Worm (Caenorhabditis elegans) whole organism, L4 larva: ENCODE data around the gene rga-4.

Source experiments
- F10B5.3 ChIP-seq: sonication (generic microtip); optimal IDR thresholded peaks from 2 replicates; lab custom pipeline; 2016; ENCODE audit warnings: mild to moderate bottlenecking, missing genetic modification characterization, missing compliant biosample characterization
- R02D3.7 ChIP-seq: fragments of 150-350 bp; sonication (generic microtip); optimal IDR thresholded peaks from 3 replicates; lab custom pipeline; 2014; ENCODE audit warnings: missing biosample characterization, missing genetic modification characterization
- aha-1 ChIP-seq: fragments of 150-350 bp; peaks from one replicate; lab custom pipeline; 2014; ENCODE audit warnings: missing biosample characterization, missing genetic modification characterization
- ceh-28 ChIP-seq: fragments of 150-350 bp; optimal IDR thresholded peaks from 2 replicates; lab custom pipeline; 2014; ENCODE audit warnings: missing biosample characterization, missing genetic modification reagents, missing genetic modification characterization
- cey-2 ChIP-seq: sonication (generic microtip); optimal IDR thresholded peaks from 3 replicates; lab custom pipeline; 2017; ENCODE audit warnings: missing genetic modification characterization, mild to moderate bottlenecking, missing compliant biosample characterization, antibody characterized with exemption, borderline replicate concordance; ENCODE audit not compliant: insufficient read depth
- daf-16 ChIP-seq, 3 experiments: sonication (generic microtip); optimal IDR thresholded peaks; 2 replicates each; lab custom pipeline; 2016 to 2017; ENCODE audit warnings: missing genetic modification characterization in 3 of 3, missing genetic modification reagents in 3 of 3, mild to moderate bottlenecking in 2 of 3, missing compliant biosample characterization in 2 of 3, missing biosample characterization in 1 of 3, moderate library complexity in 1 of 3
- dmd-6 ChIP-seq: fragments of 200-800 bp; sonication (Bioruptor generic); IDR thresholded peaks from 2 replicates; pipeline ENCODE4 v1.3.6; 2022; ENCODE audit warnings: missing genetic modification reagents, missing genetic modification characterization, missing compliant biosample characterization
- dve-1 ChIP-seq: sonication (generic microtip); optimal IDR thresholded peaks from 2 replicates; lab custom pipeline; 2017; ENCODE audit warnings: antibody characterized with exemption, mild to moderate bottlenecking, missing genetic modification characterization, missing compliant biosample characterization; ENCODE audit not compliant: insufficient read depth
- egl-27 ChIP-seq: sonication (generic microtip); optimal IDR thresholded peaks from 3 replicates; lab custom pipeline; 2017; ENCODE audit warnings: missing biosample characterization, missing genetic modification reagents, missing genetic modification characterization
- fkh-10 ChIP-seq: fragments of 150-350 bp; optimal IDR thresholded peaks from 2 replicates; lab custom pipeline; 2014; ENCODE audit warnings: missing biosample characterization, missing genetic modification reagents, missing genetic modification characterization
- hif-1 ChIP-seq, 2 experiments: sonication (generic microtip); optimal IDR thresholded peaks; 2 replicates each; lab custom pipeline; 2016 to 2017; ENCODE audit warnings: missing compliant biosample characterization in 2 of 2, missing genetic modification characterization in 2 of 2, missing genetic modification reagents in 2 of 2, missing genotype in 2 of 2, mild to moderate bottlenecking in 1 of 2
- hlh-11 ChIP-seq: fragments of 200-800 bp; sonication (Bioruptor generic); optimal IDR thresholded peaks from 2 replicates; lab custom pipeline; 2018; ENCODE audit warnings: mild to moderate bottlenecking, missing genetic modification characterization, missing compliant biosample characterization
- lin-29 ChIP-seq: fragments of 200-800 bp; sonication (Bioruptor generic); IDR thresholded peaks from 2 replicates; pipeline ENCODE4 v1.3.6; 2022; ENCODE audit warnings: missing genetic modification reagents, missing genetic modification characterization, missing compliant biosample characterization
- lir-3 ChIP-seq: sonication (generic microtip); optimal IDR thresholded peaks from 2 replicates; lab custom pipeline; 2016; ENCODE audit warnings: mild to moderate bottlenecking, missing genetic modification characterization, missing compliant biosample characterization
- mxl-2 ChIP-seq: fragments of 200-800 bp; sonication (Bioruptor generic); conservative IDR thresholded peaks from 2 replicates; pipeline ENCODE4 v1.3.6; 2022; ENCODE audit warnings: missing genetic modification reagents, missing genetic modification characterization, missing compliant biosample characterization
- nhr-102 ChIP-seq: sonication (generic microtip); optimal IDR thresholded peaks from 2 replicates; lab custom pipeline; 2016; ENCODE audit warnings: mild to moderate bottlenecking, missing genetic modification characterization, moderate library complexity, missing compliant biosample characterization
- nhr-28 ChIP-seq: fragments of 150-350 bp; optimal IDR thresholded peaks from 2 replicates; lab custom pipeline; 2014; ENCODE audit warnings: missing biosample characterization, missing genetic modification characterization
- nhr-42 ChIP-seq: fragments of 200-800 bp; sonication (Bioruptor generic); IDR thresholded peaks from 2 replicates; pipeline ENCODE4 v1.3.6; 2022; ENCODE audit warnings: missing genetic modification characterization, missing compliant biosample characterization
- nhr-6 ChIP-seq: fragments of 150-350 bp; optimal IDR thresholded peaks from 2 replicates; lab custom pipeline; 2014; ENCODE audit warnings: missing biosample characterization, missing genetic modification characterization
- nhr-77 ChIP-seq: fragments of 150-350 bp; optimal IDR thresholded peaks from 2 replicates; lab custom pipeline; 2014; ENCODE audit warnings: missing biosample characterization, missing genetic modification characterization
- php-3 ChIP-seq: fragments of 200-800 bp; sonication (Bioruptor generic); IDR thresholded peaks from 2 replicates; pipeline ENCODE4 v1.3.6; 2022; ENCODE audit warnings: missing genetic modification reagents, missing genetic modification characterization, missing compliant biosample characterization
- pqm-1 ChIP-seq: sonication (generic microtip); optimal IDR thresholded peaks from 2 replicates; lab custom pipeline; 2017; ENCODE audit warnings: missing biosample characterization, missing genetic modification characterization
- set-16 ChIP-seq: fragments of 200-800 bp; sonication (Bioruptor generic); IDR thresholded peaks from 2 replicates; pipeline ENCODE4 v1.3.6; 2022; ENCODE audit warnings: missing genetic modification reagents, missing genetic modification characterization, missing compliant biosample characterization
- skn-1 ChIP-seq: fragments of 150-350 bp; optimal IDR thresholded peaks from 2 replicates; lab custom pipeline; 2014; ENCODE audit warnings: missing biosample characterization, missing genetic modification characterization
- tag-97 ChIP-seq: fragments of 200-800 bp; sonication (Bioruptor generic); IDR thresholded peaks from 2 replicates; pipeline ENCODE4 v1.3.6; 2022; ENCODE audit warnings: missing genetic modification characterization, missing compliant biosample characterization
- unc-130 ChIP-seq: sonication (generic microtip); optimal IDR thresholded peaks from 2 replicates; lab custom pipeline; 2016; ENCODE audit warnings: missing genetic modification reagents, missing genetic modification characterization, missing compliant biosample characterization
- unc-62 ChIP-seq, 3 experiments: fragments of 150-350 bp in 1 of 3; sonication (generic microtip); optimal IDR thresholded peaks in 2 of 3; peaks in 1 of 3; 1 replicate in 1 of 3; 2 replicates in 2 of 3; lab custom pipeline; 2014 to 2017; ENCODE audit warnings: missing biosample characterization in 3 of 3, missing genetic modification characterization in 3 of 3, missing genetic modification reagents in 3 of 3, missing genotype in 1 of 3
- ztf-7 ChIP-seq: fragments of 150-350 bp; optimal IDR thresholded peaks from 2 replicates; lab custom pipeline; 2014; ENCODE audit warnings: missing biosample characterization, missing genetic modification characterization

rga-4 gene

DNA sequence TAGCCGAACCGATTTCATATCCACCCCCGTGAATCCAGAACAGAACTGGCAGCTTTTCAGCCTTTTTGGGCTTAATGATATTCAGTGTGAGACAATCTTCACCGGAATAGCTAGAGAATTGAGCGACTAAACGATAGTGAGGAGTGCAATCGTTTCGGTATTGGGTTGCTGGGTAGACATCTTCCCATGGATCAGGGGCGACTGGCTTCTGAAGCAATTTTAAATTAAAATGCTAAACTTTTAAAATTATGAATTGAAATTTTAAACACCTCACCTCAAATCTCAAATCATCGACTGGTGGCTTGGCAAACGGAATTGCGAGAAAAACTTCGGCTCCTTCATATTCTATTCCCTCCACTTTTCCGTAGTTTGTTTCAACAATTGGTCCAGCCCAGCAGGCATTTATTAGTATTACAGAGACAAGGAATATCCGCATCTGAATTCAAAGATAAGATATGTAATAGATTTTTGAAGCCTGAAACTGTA is 48.7 kb upstream of the rga-4 start, which contains the start of gene ges-1:
Gene ges-1 (minus strand): TSS at position 436 of the 486 bp plus-strand sequence.
- no peak for TF ChIP-seq lir-3
- no peak for TF ChIP-seq nhr-102 (tag; lab: Kevin White, UChicago)
- TF ChIP-seq unc-62 (GFP tag; optimal IDR thresholded peaks at IDR 0.05 in 1 of 2; lab: Kevin White, UChicago), result peak in 1 of 2 experiments; percentile 13
- TF ChIP-seq unc-62 (tag; optimal IDR thresholded peaks at IDR 0.05; lab: Kevin White, UChicago), result no peak
- TF ChIP-seq aha-1 (tag; lab: Kevin White, UChicago), result peak; percentile 90

DNA sequence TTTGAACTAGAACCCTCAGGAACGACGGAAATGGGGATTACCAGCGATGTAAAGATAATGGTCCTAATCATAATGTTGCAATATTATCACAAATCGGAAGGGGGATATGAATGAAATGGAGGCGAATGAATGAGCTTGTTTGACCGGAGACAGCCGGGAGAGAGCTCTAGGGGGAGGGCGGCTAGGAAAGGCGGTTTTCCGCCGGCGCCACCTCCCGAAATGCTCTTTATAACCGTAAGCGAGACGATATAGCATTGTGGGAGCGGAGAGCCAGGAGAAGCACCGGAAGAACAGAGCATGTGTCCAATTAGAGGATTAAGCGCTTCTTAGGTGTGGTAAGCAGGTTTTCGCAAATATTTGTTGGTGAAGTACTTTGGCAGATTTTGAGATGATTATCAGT is 42.5 kb upstream of the rga-4 start, which contains the start of gene R12A1.3:
Gene R12A1.3 (minus strand): TSS at position 200 of the 400 bp plus-strand sequence.
- TF ChIP-seq tag-97 (GFP tag; lab: Robert Waterston, UW) (no peak), php-3 (GFP tag; lab: Robert Waterston, UW) (no peak), set-16 (GFP tag; lab: Robert Waterston, UW) (peak; percentile 54; the same call in 1 of the 2 replicates)

DNA sequence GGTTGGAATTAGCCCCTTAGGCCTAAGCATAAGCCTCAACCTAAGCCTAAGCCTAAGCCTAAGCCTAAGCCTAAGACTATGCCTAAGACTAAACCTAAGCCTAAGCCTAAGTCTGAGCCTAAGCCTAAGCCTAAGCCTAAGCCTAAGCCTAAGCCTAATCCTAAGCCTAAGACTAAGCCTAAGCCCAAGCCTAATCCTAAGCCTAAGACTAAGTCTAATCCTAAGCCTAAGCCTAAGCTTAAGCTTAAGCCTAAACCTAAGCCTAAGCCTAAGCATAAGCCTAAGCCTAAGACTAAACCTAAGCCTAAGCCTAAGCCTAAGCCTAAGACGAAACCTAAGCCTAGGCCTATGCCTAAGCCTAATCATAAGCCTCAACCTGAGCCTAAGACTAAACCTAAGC is 40.3 kb upstream of the rga-4 start:
- TF ChIP-seq pqm-1 (tag; lab: Kevin White, UChicago), result no peak
- no peak for TF ChIP-seq aha-1 (tag; lab: Kevin White, UChicago)
- no peak for TF ChIP-seq lin-29
- TF ChIP-seq nhr-6, result no peak
- no peak for TF ChIP-seq unc-130 (GFP tag; lab: Kevin White, UChicago)
- TF ChIP-seq ceh-28 (tag; lab: Kevin White, UChicago), result no peak
- no peak for TF ChIP-seq R02D3.7 (tag; lab: Kevin White, UChicago)
- TF ChIP-seq F10B5.3, result no peak
- no peak for TF ChIP-seq unc-62 (GFP tag; optimal IDR thresholded peaks at IDR 0.05 in 1 of 2; lab: Kevin White, UChicago)
- TF ChIP-seq unc-62 (tag; optimal IDR thresholded peaks at IDR 0.05; lab: Kevin White, UChicago), result no peak
- no peak for TF ChIP-seq egl-27 (tag; lab: Kevin White, UChicago)
- no peak for TF ChIP-seq hlh-11
- no peak for TF ChIP-seq cey-2 (tag; lab: Kevin White, UChicago)
- TF ChIP-seq nhr-42 (GFP tag; lab: Robert Waterston, UW), result no peak
- TF ChIP-seq ztf-7 (tag; lab: Kevin White, UChicago), result no peak
- no peak for TF ChIP-seq skn-1

DNA sequence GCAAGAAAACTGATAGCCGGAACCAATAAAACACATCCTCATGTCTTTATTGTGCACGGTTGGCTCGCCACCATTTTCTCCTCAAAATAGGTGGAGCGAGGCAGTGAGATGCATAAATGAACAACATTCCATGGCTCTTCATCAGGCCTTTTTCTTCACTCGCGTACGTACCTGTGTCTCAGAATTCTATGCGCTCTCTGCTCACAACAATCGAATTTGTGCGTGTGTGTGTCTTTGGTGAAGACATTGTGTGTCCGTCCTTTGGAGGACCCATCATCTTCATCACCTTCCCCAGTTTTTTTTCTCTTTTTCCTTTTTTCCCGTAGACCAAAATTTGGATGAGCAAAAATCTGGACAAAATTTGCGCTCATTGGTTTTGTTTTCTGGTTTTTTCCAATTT is 39.2 kb upstream of the rga-4 start:
- TF ChIP-seq unc-62 (GFP tag; optimal IDR thresholded peaks at IDR 0.05 in 1 of 2; lab: Kevin White, UChicago) (peak in 1 of 2 experiments; percentile 36), unc-62 (tag; optimal IDR thresholded peaks at IDR 0.05; lab: Kevin White, UChicago) (no peak), nhr-77 (no peak)

DNA sequence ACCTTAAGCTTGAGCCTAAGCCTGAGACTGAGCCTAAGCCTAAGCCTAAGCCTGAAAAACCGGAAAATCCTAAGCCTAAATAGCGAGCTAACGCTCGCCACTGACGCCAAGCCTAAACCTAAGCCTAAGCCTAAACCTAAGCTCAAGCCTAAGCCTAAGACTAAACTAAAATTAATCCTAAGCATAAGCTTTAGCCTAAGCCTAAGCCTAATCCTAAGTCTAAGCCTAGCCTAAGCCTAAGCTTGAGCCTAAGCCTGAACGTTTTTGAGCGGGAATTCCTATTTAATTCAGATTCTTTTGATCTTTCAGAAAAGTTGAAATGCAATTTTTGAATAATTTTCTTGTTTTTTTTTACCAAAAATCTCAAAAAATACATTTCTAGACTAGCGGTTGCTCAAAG is 33.1 kb upstream of the rga-4 start:
- no peak for TF ChIP-seq R02D3.7 (tag; lab: Kevin White, UChicago)
- peak; percentile 56 for TF ChIP-seq aha-1 (tag; lab: Kevin White, UChicago)

DNA sequence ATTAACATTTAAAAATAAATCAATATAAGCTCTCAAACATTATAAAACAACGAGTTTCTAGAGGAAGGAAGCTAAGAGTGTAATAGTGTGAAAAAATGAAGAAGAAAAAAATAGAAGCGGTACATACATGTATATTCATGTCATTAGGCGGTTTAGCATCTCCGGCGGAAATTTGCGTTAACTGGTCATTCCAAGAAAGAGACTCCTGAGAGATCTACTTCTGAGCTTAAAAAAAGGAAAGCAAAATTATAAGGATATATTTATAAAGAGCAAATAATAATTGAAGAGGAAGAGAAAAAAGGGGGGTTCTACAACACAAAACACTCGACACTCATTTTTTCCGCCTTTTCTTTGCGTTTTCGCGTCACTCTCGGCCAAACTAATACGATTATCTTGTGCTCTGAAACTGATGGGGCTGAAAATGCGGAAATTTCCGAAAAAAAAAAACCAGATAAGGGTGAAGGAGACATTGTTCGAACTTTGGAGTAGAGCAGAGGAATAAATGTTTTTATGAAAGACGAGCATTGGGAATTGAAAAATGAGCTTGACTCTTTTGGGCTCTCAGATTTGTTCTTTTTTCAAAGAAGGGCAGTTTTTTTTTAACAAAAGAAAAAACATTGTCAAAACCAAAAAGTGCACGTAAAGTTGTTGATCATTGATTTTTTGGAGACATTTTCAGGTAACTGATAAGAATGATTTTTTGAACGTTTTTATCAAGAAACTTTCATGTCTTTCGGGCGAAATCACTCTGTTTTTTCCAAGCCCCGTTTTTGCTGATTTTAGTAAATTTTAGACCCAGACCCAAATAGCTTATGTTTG is 31.8 kb upstream of the rga-4 start:
- TF ChIP-seq dmd-6 (GFP tag; lab: Robert Waterston, UW), result peak; percentile 72
- TF ChIP-seq daf-16 (GFP tag; optimal IDR thresholded peaks at IDR 0.05; lab: Kevin White, UChicago), result no peak
- TF ChIP-seq daf-16 (tag; optimal IDR thresholded peaks at IDR 0.05; lab: Kevin White, UChicago), result peak; percentile 22
- TF ChIP-seq egl-27 (tag; lab: Kevin White, UChicago), result no peak
- peak; percentile 38 for TF ChIP-seq hlh-11
- TF ChIP-seq hif-1 (tag; optimal IDR thresholded peaks at IDR 0.05; lab: Kevin White, UChicago), result peak in 1 of 2 experiments; percentile 49
- TF ChIP-seq mxl-2 (GFP tag; lab: Robert Waterston, UW), result no peak
- TF ChIP-seq dve-1 (tag; lab: Kevin White, UChicago), result peak; percentile 27
- TF ChIP-seq pqm-1 (tag; lab: Kevin White, UChicago), result peak; percentile 86
- TF ChIP-seq fkh-10 (GFP tag; lab: Kevin White, UChicago), result no peak
- peak; percentile 49 for TF ChIP-seq aha-1 (tag; lab: Kevin White, UChicago)
- TF ChIP-seq nhr-28 (tag; lab: Kevin White, UChicago), result peak; percentile 25
